Worm (Caenorhabditis elegans) whole organism, L1 larva: ENCODE data around the gene pha-4.

ENCODE experiments used
- C04F5.9 ChIP-seq: sonication (generic microtip); optimal IDR thresholded peaks from 2 replicates; lab custom pipeline; 2016; ENCODE audit warnings: missing genetic modification characterization, missing compliant biosample characterization
- C16A3.4 ChIP-seq: fragments of 150-350 bp; optimal IDR thresholded peaks from 2 replicates; lab custom pipeline; 2014; ENCODE audit warnings: missing biosample characterization, missing genetic modification characterization
- C34B4.2 ChIP-seq: sonication (generic microtip); optimal IDR thresholded peaks from 2 replicates; lab custom pipeline; 2017; ENCODE audit warnings: mild to moderate bottlenecking, missing genetic modification characterization, missing compliant biosample characterization
- aly-2 ChIP-seq: fragments of 150-350 bp; optimal IDR thresholded peaks from 2 replicates; lab custom pipeline; 2014; ENCODE audit warnings: missing biosample characterization, missing genetic modification characterization
- ceh-63 ChIP-seq: fragments of 200-800 bp; sonication (Bioruptor generic); optimal IDR thresholded peaks from 2 replicates; lab custom pipeline; 2018; ENCODE audit warnings: mild to moderate bottlenecking, missing genetic modification characterization, missing compliant biosample characterization
- ceh-8 ChIP-seq: fragments of 200-800 bp; sonication (Bioruptor generic); optimal IDR thresholded peaks from 2 replicates; lab custom pipeline; 2018; ENCODE audit warnings: mild to moderate bottlenecking, missing genetic modification characterization, moderate library complexity, missing compliant biosample characterization
- ceh-88 ChIP-seq: fragments of 200-800 bp; sonication (Bioruptor generic); IDR thresholded peaks from 2 replicates; pipeline ENCODE4 v1.3.6; 2022; ENCODE audit warnings: missing genetic modification characterization, missing compliant biosample characterization
- efl-1 ChIP-seq, 4 experiments: fragments of 150-350 bp; optimal IDR thresholded peaks in 3 of 4; peaks in 1 of 4; 1 replicate in 1 of 4; 2 replicates in 3 of 4; lab custom pipeline; 2014; ENCODE audit warnings: missing biosample characterization in 2 of 4, missing genetic modification characterization in 2 of 4, missing genetic modification reagents in 2 of 4
- efl-3 ChIP-seq: fragments of 200-800 bp; sonication (Bioruptor generic); optimal IDR thresholded peaks from 2 replicates; lab custom pipeline; 2018; ENCODE audit warnings: mild to moderate bottlenecking, missing genetic modification characterization, missing compliant biosample characterization
- egl-27 ChIP-seq, 2 experiments: fragments of 150-350 bp in 1 of 2; sonication (generic microtip); optimal IDR thresholded peaks; 3 replicates each; lab custom pipeline; 2017 to 2018; ENCODE audit warnings: missing biosample characterization in 2 of 2, missing genetic modification characterization in 2 of 2, missing genetic modification reagents in 2 of 2
- ets-5 ChIP-seq: fragments of 200-800 bp; sonication (Bioruptor generic); IDR thresholded peaks from 2 replicates; pipeline ENCODE4 v1.3.6; 2022; ENCODE audit warnings: missing genetic modification characterization, missing compliant biosample characterization
- fkh-4 ChIP-seq: sonication (generic microtip); optimal IDR thresholded peaks from 2 replicates; lab custom pipeline; 2016; ENCODE audit warnings: missing compliant biosample characterization, missing genetic modification characterization, borderline replicate concordance
- fkh-8 ChIP-seq: sonication (generic microtip); optimal IDR thresholded peaks from 2 replicates; lab custom pipeline; 2016; ENCODE audit warnings: mild to moderate bottlenecking, missing genetic modification characterization, missing compliant biosample characterization
- fos-1 ChIP-seq: fragments of 150-350 bp; optimal IDR thresholded peaks from 2 replicates; lab custom pipeline; 2014; ENCODE audit warnings: missing biosample characterization, missing genetic modification characterization
- grh-1 ChIP-seq: fragments of 200-800 bp; sonication (Bioruptor generic); IDR thresholded peaks from 2 replicates; pipeline ENCODE4 v1.3.6; 2022; ENCODE audit warnings: missing genetic modification reagents, missing genetic modification characterization, missing compliant biosample characterization
- hlh-17 ChIP-seq: fragments of 200-800 bp; sonication (Bioruptor generic); optimal IDR thresholded peaks from 2 replicates; lab custom pipeline; 2018; ENCODE audit warnings: missing genetic modification characterization, mild to moderate bottlenecking, missing compliant biosample characterization, moderate library complexity, borderline replicate concordance
- isw-1 ChIP-seq: fragments of 200-800 bp; sonication (Bioruptor generic); IDR thresholded peaks from 2 replicates; pipeline ENCODE4 v1.3.6; 2022; ENCODE audit warnings: missing genetic modification characterization, missing compliant biosample characterization
- jun-1 ChIP-seq: fragments of 150-350 bp; optimal IDR thresholded peaks from 2 replicates; lab custom pipeline; 2014; ENCODE audit warnings: missing biosample characterization, missing genetic modification reagents, missing genetic modification characterization
- lin-13 ChIP-seq: fragments of 150-350 bp; optimal IDR thresholded peaks from 2 replicates; lab custom pipeline; 2014; ENCODE audit warnings: missing biosample characterization, missing genetic modification reagents, missing genetic modification characterization
- lin-14 ChIP-seq: fragments of 200-800 bp; sonication (Bioruptor generic); optimal IDR thresholded peaks from 2 replicates; lab custom pipeline; 2018; ENCODE audit warnings: mild to moderate bottlenecking, missing genetic modification characterization, moderate library complexity, missing compliant biosample characterization
- lin-35 ChIP-seq, 2 experiments: fragments of 150-350 bp; optimal IDR thresholded peaks; 2 replicates each; lab custom pipeline; 2014; ENCODE audit warnings: missing biosample characterization in 2 of 2, missing genetic modification characterization in 2 of 2, missing genetic modification reagents in 2 of 2
- lsy-2 ChIP-seq, 2 experiments: fragments of 150-350 bp; optimal IDR thresholded peaks; 2 replicates each; lab custom pipeline; 2014; ENCODE audit warnings: missing biosample characterization in 2 of 2, missing genetic modification characterization in 2 of 2
- mdl-1 ChIP-seq, 2 experiments: fragments of 150-350 bp; optimal IDR thresholded peaks; 2 replicates each; lab custom pipeline; 2014 to 2017; ENCODE audit warnings: missing biosample characterization in 2 of 2, missing genetic modification characterization in 2 of 2, inconsistent platforms in 1 of 2
- nhr-11 ChIP-seq: fragments of 150-350 bp; optimal IDR thresholded peaks from 2 replicates; lab custom pipeline; 2014; ENCODE audit warnings: missing biosample characterization, missing genetic modification characterization
- nhr-12 ChIP-seq: sonication (generic microtip); optimal IDR thresholded peaks from 2 replicates; lab custom pipeline; 2017; ENCODE audit warnings: missing biosample characterization, missing genetic modification characterization
- nhr-19 ChIP-seq: fragments of 200-800 bp; sonication (Bioruptor generic); conservative IDR thresholded peaks from 2 replicates; pipeline ENCODE4 v1.3.6; 2022; ENCODE audit warnings: missing genetic modification characterization, missing compliant biosample characterization
- nhr-20 ChIP-seq: sonication (generic microtip); optimal IDR thresholded peaks from 2 replicates; lab custom pipeline; 2016; ENCODE audit warnings: mild to moderate bottlenecking, missing genetic modification characterization, missing compliant biosample characterization
- nhr-71 ChIP-seq: sonication (generic microtip); optimal IDR thresholded peaks from 2 replicates; lab custom pipeline; 2016; ENCODE audit warnings: mild to moderate bottlenecking, missing genetic modification characterization, moderate library complexity, missing compliant biosample characterization
- nhr-76 ChIP-seq: sonication (generic microtip); optimal IDR thresholded peaks from 2 replicates; lab custom pipeline; 2017; ENCODE audit warnings: missing biosample characterization, missing genetic modification characterization
- nhr-77 ChIP-seq: fragments of 150-350 bp; optimal IDR thresholded peaks from 2 replicates; lab custom pipeline; 2014; ENCODE audit warnings: missing biosample characterization, missing genetic modification characterization
- pag-3 ChIP-seq: sonication (generic microtip); optimal IDR thresholded peaks from 2 replicates; lab custom pipeline; 2017; ENCODE audit warnings: missing genetic modification characterization, mild to moderate bottlenecking, missing compliant biosample characterization, antibody characterized with exemption, borderline replicate concordance; ENCODE audit not compliant: insufficient read depth
- pax-3 ChIP-seq: fragments of 200-800 bp; sonication (Bioruptor generic); optimal IDR thresholded peaks from 2 replicates; lab custom pipeline; 2018; ENCODE audit warnings: mild to moderate bottlenecking, missing genetic modification characterization, moderate library complexity, missing compliant biosample characterization
- pqm-1 ChIP-seq: sonication (generic microtip); optimal IDR thresholded peaks from 3 replicates; lab custom pipeline; 2017; ENCODE audit warnings: missing biosample characterization, missing genetic modification characterization
- rnt-1 ChIP-seq: sonication (generic microtip); optimal IDR thresholded peaks from 2 replicates; lab custom pipeline; 2016; ENCODE audit warnings: mild to moderate bottlenecking, missing genetic modification characterization, moderate library complexity, missing compliant biosample characterization
- skn-1 ChIP-seq: fragments of 150-350 bp; optimal IDR thresholded peaks from 2 replicates; lab custom pipeline; 2014; ENCODE audit warnings: missing biosample characterization, missing genetic modification characterization
- snu-23 ChIP-seq: sonication (generic microtip); optimal IDR thresholded peaks from 2 replicates; lab custom pipeline; 2016; ENCODE audit warnings: missing genetic modification characterization, missing compliant biosample characterization
- sox-4 ChIP-seq: sonication (generic microtip); optimal IDR thresholded peaks from 2 replicates; lab custom pipeline; 2016; ENCODE audit warnings: missing genetic modification characterization, missing compliant biosample characterization
- sptf-1 ChIP-seq: fragments of 150-350 bp; optimal IDR thresholded peaks from 2 replicates; lab custom pipeline; 2014; ENCODE audit warnings: missing biosample characterization, missing genetic modification characterization
- sup-37 ChIP-seq: fragments of 200-800 bp; sonication (Bioruptor generic); optimal IDR thresholded peaks from 2 replicates; lab custom pipeline; 2018; ENCODE audit warnings: mild to moderate bottlenecking, missing genetic modification characterization, missing compliant biosample characterization
- tbx-2 ChIP-seq: sonication (generic microtip); optimal IDR thresholded peaks from 2 replicates; lab custom pipeline; 2016; ENCODE audit warnings: missing genetic modification characterization, missing compliant biosample characterization
- tlp-1 ChIP-seq: fragments of 150-350 bp; optimal IDR thresholded peaks from 2 replicates; lab custom pipeline; 2014; ENCODE audit warnings: missing biosample characterization, missing genetic modification characterization
- unc-130 ChIP-seq: fragments of 150-350 bp; optimal IDR thresholded peaks from 2 replicates; lab custom pipeline; 2017; ENCODE audit warnings: missing biosample characterization, missing genetic modification characterization, inconsistent platforms
- unc-30 ChIP-seq: sonication (generic microtip); optimal IDR thresholded peaks from 2 replicates; lab custom pipeline; 2017; ENCODE audit warnings: missing biosample characterization, missing genetic modification characterization
- unc-62 ChIP-seq: fragments of 150-350 bp; optimal IDR thresholded peaks from 2 replicates; lab custom pipeline; 2014; ENCODE audit warnings: missing biosample characterization, missing genetic modification reagents, missing genetic modification characterization
- unc-86 ChIP-seq: sonication (generic microtip); optimal IDR thresholded peaks from 2 replicates; lab custom pipeline; 2016; ENCODE audit warnings: missing genetic modification characterization, missing compliant biosample characterization
- unc-98 ChIP-seq: fragments of 200-800 bp; sonication (Bioruptor generic); IDR thresholded peaks from 2 replicates; pipeline ENCODE4 v1.3.6; 2022; ENCODE audit warnings: missing genetic modification characterization, missing compliant biosample characterization
- vab-15 ChIP-seq: sonication (generic microtip); optimal IDR thresholded peaks from 2 replicates; lab custom pipeline; 2017; ENCODE audit warnings: missing genotype, mild to moderate bottlenecking, missing genetic modification characterization, missing compliant biosample characterization
- xbp-1 ChIP-seq: sonication (generic microtip); optimal IDR thresholded peaks from 2 replicates; lab custom pipeline; 2016; ENCODE audit warnings: missing genetic modification characterization, missing compliant biosample characterization
- zag-1 ChIP-seq: fragments of 150-350 bp; optimal IDR thresholded peaks from 2 replicates; lab custom pipeline; 2014; ENCODE audit warnings: missing biosample characterization, missing genetic modification characterization
- ztf-4 ChIP-seq: fragments of 150-350 bp; optimal IDR thresholded peaks from 2 replicates; lab custom pipeline; 2014; ENCODE audit warnings: missing biosample characterization, missing genetic modification characterization

pha-4 gene

ce11 chrV:20712318-20712993, 40.4 kb upstream of the pha-4 start (continued):
- TF ChIP-seq unc-86 (tag; lab: Kevin White, UChicago) (no peak), xbp-1 (tag; lab: Kevin White, UChicago) (no peak), fkh-4 (no peak), ceh-88 (GFP tag; lab: Robert Waterston, UW) (no peak), efl-3 (GFP tag; lab: Kevin White, UChicago) (no peak), lin-13 (no peak), pag-3 (no peak), ceh-63 (GFP tag; lab: Kevin White, UChicago) (no peak), lin-35 (GFP tag; optimal IDR thresholded peaks at IDR 0.05; lab: Kevin White, UChicago) (peak in 1 of 2 experiments; percentile 78), C04F5.9 (peak; percentile 10), tbx-2 (tag; lab: Kevin White, UChicago) (peak; percentile 20), nhr-77 (no peak), pax-3 (no peak), rnt-1 (tag; lab: Kevin White, UChicago) (no peak), nhr-19 (GFP tag; lab: Robert Waterston, UW) (peak; percentile 66), nhr-71 (peak; percentile 37), efl-1 (optimal IDR thresholded peaks at IDR 0.05; lab: Kevin White, UChicago) (peak in 1 of 2 experiments; percentile 3), efl-1 (GFP tag; optimal IDR thresholded peaks at IDR 0.05 in 1 of 2; lab: Kevin White, UChicago) (peak in 1 of 2 experiments; percentile 92), jun-1 (no peak), grh-1 (GFP tag; lab: Robert Waterston, UW) (no peak), unc-30 (no peak), lin-14 (GFP tag; lab: Kevin White, UChicago) (no peak), isw-1 (GFP tag; lab: Robert Waterston, UW) (no peak)

DNA sequence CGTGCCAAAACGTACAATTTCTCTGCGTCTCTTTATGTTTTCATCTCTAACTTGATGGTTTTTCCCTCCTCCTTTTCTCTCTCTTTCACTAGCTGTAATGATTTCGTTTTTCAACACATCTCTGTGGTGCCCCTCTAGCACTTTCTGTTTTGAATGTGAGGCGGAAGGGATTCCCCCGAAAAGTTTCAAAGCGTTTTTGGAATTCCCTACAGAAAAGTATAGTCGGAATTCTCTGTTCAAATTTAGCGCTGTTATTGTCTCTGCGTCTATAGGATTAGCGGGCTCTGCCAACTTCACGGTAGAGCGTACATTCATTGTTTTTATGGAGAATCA, 39.9 kb upstream of the pha-4 start:
- TF ChIP-seq isw-1 (GFP tag; lab: Robert Waterston, UW) = no peak
- TF ChIP-seq vab-15 (tag; lab: Kevin White, UChicago) = no peak
- no peak for TF ChIP-seq nhr-12 (tag; lab: Kevin White, UChicago)
- no peak for TF ChIP-seq fkh-4
- TF ChIP-seq sptf-1 (tag; lab: Kevin White, UChicago) = no peak
- no peak for TF ChIP-seq unc-62 (GFP tag; lab: Kevin White, UChicago)
- TF ChIP-seq nhr-71 = peak; percentile 84
- TF ChIP-seq ztf-4 (tag; lab: Kevin White, UChicago) = peak; percentile 74
- no peak for TF ChIP-seq sup-37 (GFP tag; lab: Kevin White, UChicago)
- TF ChIP-seq pqm-1 (tag; lab: Kevin White, UChicago) = no peak
- peak; percentile 59 for TF ChIP-seq lin-13
- no peak for TF ChIP-seq nhr-11 (tag; lab: Kevin White, UChicago)
- TF ChIP-seq mdl-1 (tag; optimal IDR thresholded peaks at IDR 0.05; lab: Kevin White, UChicago) = peak; percentile 27 to 89
- peak; percentile 71 for TF ChIP-seq snu-23 (GFP tag; lab: Kevin White, UChicago)
- TF ChIP-seq xbp-1 (tag; lab: Kevin White, UChicago) = peak; percentile 50
- TF ChIP-seq nhr-20 (tag; lab: Kevin White, UChicago) = peak; percentile 59
- TF ChIP-seq egl-27 (tag; optimal IDR thresholded peaks at IDR 0.05; lab: Kevin White, UChicago) = no peak
- TF ChIP-seq lsy-2 (tag; optimal IDR thresholded peaks at IDR 0.05; lab: Kevin White, UChicago) = peak; percentile 32 to 47
- peak; percentile 41 for TF ChIP-seq skn-1 (tag; lab: Kevin White, UChicago)
- no peak for TF ChIP-seq tlp-1 (tag; lab: Kevin White, UChicago)
- TF ChIP-seq ets-5 = no peak
- no peak for TF ChIP-seq ceh-8
- TF ChIP-seq aly-2 (tag; lab: Kevin White, UChicago) = no peak
- TF ChIP-seq pax-3 = no peak
- peak; percentile 70 for TF ChIP-seq rnt-1 (tag; lab: Kevin White, UChicago)
- TF ChIP-seq nhr-19 (GFP tag; lab: Robert Waterston, UW) = peak; percentile 56
- TF ChIP-seq fos-1 = peak; percentile 8
- TF ChIP-seq nhr-77 = no peak
- TF ChIP-seq efl-3 (GFP tag; lab: Kevin White, UChicago) = no peak
- no peak for TF ChIP-seq unc-30
- TF ChIP-seq zag-1 (tag; lab: Kevin White, UChicago) = no peak
- no peak for TF ChIP-seq hlh-17 (GFP tag; lab: Kevin White, UChicago)
- TF ChIP-seq C16A3.4 (tag; lab: Kevin White, UChicago) = peak; percentile 30
- TF ChIP-seq nhr-76 (tag; lab: Kevin White, UChicago) = no peak
- TF ChIP-seq unc-98 = no peak
- no peak for TF ChIP-seq unc-130 (tag; lab: Kevin White, UChicago)
- no peak for TF ChIP-seq sox-4 (tag; lab: Kevin White, UChicago)
- peak; percentile 3 for TF ChIP-seq fkh-8 (tag; lab: Kevin White, UChicago)
- TF ChIP-seq C34B4.2 (tag; lab: Kevin White, UChicago) = no peak
